Worm (Caenorhabditis elegans) whole organism, late embryonic: Measurements from ENCODE around the gene H12D21.6.

Experiments
- ceh-14 ChIP-seq: sonication (generic microtip); optimal IDR thresholded peaks from 2 replicates; lab custom pipeline; 2016; ENCODE audit warnings: missing genotype, missing genetic modification characterization, missing compliant biosample characterization
- ceh-30 ChIP-seq: fragments of 150-350 bp; optimal IDR thresholded peaks from 2 replicates; lab custom pipeline; 2014; ENCODE audit warnings: missing biosample characterization, missing genetic modification characterization
- ceh-45 ChIP-seq: fragments of 200-800 bp; sonication (Bioruptor generic); IDR thresholded peaks from 2 replicates; pipeline ENCODE4 v1.3.6; 2022; ENCODE audit warnings: missing genetic modification reagents, missing genetic modification characterization, missing compliant biosample characterization
- che-1 ChIP-seq: sonication (generic microtip); optimal IDR thresholded peaks from 2 replicates; lab custom pipeline; 2016; ENCODE audit warnings: mild to moderate bottlenecking, missing genetic modification characterization, missing compliant biosample characterization
- fkh-10 ChIP-seq: fragments of 150-350 bp; optimal IDR thresholded peaks from 2 replicates; lab custom pipeline; 2014; ENCODE audit warnings: missing biosample characterization, missing genetic modification reagents, missing genetic modification characterization
- hlh-15 ChIP-seq: sonication (generic microtip); optimal IDR thresholded peaks from 2 replicates; lab custom pipeline; 2016; ENCODE audit warnings: missing genetic modification characterization, missing compliant biosample characterization
- madf-2 ChIP-seq: sonication (generic microtip); optimal IDR thresholded peaks from 2 replicates; lab custom pipeline; 2017; ENCODE audit warnings: missing genetic modification characterization, missing compliant biosample characterization
- nhr-11 ChIP-seq: fragments of 150-350 bp; optimal IDR thresholded peaks from 2 replicates; lab custom pipeline; 2014; ENCODE audit warnings: missing biosample characterization, missing genetic modification characterization
- nhr-232 ChIP-seq: sonication (generic microtip); optimal IDR thresholded peaks from 2 replicates; lab custom pipeline; 2016; ENCODE audit warnings: missing genetic modification characterization, missing compliant biosample characterization
- pax-1 ChIP-seq: fragments of 150-350 bp; optimal IDR thresholded peaks from 2 replicates; lab custom pipeline; 2014; ENCODE audit warnings: missing biosample characterization, missing genetic modification characterization
- tbx-2 ChIP-seq: sonication (generic microtip); optimal IDR thresholded peaks from 2 replicates; lab custom pipeline; 2016; ENCODE audit warnings: missing genetic modification characterization, missing compliant biosample characterization
- ttx-3 ChIP-seq: sonication (generic microtip); optimal IDR thresholded peaks from 2 replicates; lab custom pipeline; 2016; ENCODE audit warnings: missing genetic modification reagents, missing genetic modification characterization, missing compliant biosample characterization
- unc-55 ChIP-seq: sonication (generic microtip); optimal IDR thresholded peaks from 2 replicates; lab custom pipeline; 2017; ENCODE audit warnings: missing biosample characterization, missing genetic modification reagents, missing genetic modification characterization

- TF ChIP-seq unc-55 (GFP tag; lab: Kevin White, UChicago), result no peak
- no peak for TF ChIP-seq ttx-3 (tag; lab: Kevin White, UChicago)
- TF ChIP-seq ceh-30 (tag; lab: Kevin White, UChicago), result no peak
- TF ChIP-seq ceh-45 (GFP tag; lab: Robert Waterston, UW), result no peak
- no peak for TF ChIP-seq nhr-232 (tag; lab: Kevin White, UChicago)
- no peak for TF ChIP-seq che-1 (tag; lab: Kevin White, UChicago)
- TF ChIP-seq ceh-14 (tag; lab: Kevin White, UChicago), result no peak
- TF ChIP-seq pax-1 (tag; lab: Kevin White, UChicago), result no peak
- no peak for TF ChIP-seq nhr-11 (tag; lab: Kevin White, UChicago)
- no peak for TF ChIP-seq madf-2 (tag; lab: Kevin White, UChicago)
- TF ChIP-seq fkh-10 (GFP tag; lab: Kevin White, UChicago), result no peak
- no peak for TF ChIP-seq hlh-15
- no peak for TF ChIP-seq tbx-2 (tag; lab: Kevin White, UChicago)
Observed at ce11 chrV:14943774-14944173, 46.1 kb upstream of the H12D21.6 start.
